Fruit fly (Drosophila melanogaster) whole organism, embryonic: Measurements from ENCODE around the gene CG14079.

ENCODE experiments used
- Bteb2 ChIP-seq: fragments of 200-800 bp; sonication (Bioruptor generic); optimal IDR thresholded peaks from 2 replicates; lab custom pipeline; 2016; ENCODE audit warnings: missing biosample characterization, missing genetic modification characterization
- CG11560 ChIP-seq: fragments of 200-800 bp; sonication (Bioruptor generic); IDR thresholded peaks from 3 replicates; pipeline ENCODE4 v1.3.6; 2022; ENCODE audit warnings: missing biosample characterization, missing genetic modification characterization
- CG11696 ChIP-seq: fragments of 200-800 bp; sonication (Bioruptor generic); IDR thresholded peaks from 2 replicates; pipeline ENCODE4 v1.3.6; 2022; ENCODE audit warnings: missing biosample characterization, missing genetic modification characterization
- CG12942 ChIP-seq: fragments of 200-800 bp; sonication (Bioruptor generic); optimal IDR thresholded peaks from 3 replicates; lab custom pipeline; 2016; ENCODE audit warnings: missing biosample characterization, missing genetic modification characterization
- CG13624 ChIP-seq: fragments of 200-800 bp; sonication (Bioruptor generic); optimal IDR thresholded peaks from 2 replicates; lab custom pipeline; 2016; ENCODE audit warnings: missing biosample characterization, missing genetic modification characterization
- CG13894 ChIP-seq: fragments of 200-800 bp; sonication (Bioruptor generic); optimal IDR thresholded peaks from 3 replicates; lab custom pipeline; 2018; ENCODE audit warnings: missing biosample characterization, mild to moderate bottlenecking, missing genetic modification characterization, moderate library complexity
- CG15514 ChIP-seq: fragments of 200-800 bp; sonication (Bioruptor generic); optimal IDR thresholded peaks from 3 replicates; lab custom pipeline; 2017; ENCODE audit warnings: missing biosample characterization, missing genetic modification characterization, mild to moderate bottlenecking, moderate library complexity, missing genetic modification reagents
- CG17829 ChIP-seq: fragments of 200-800 bp; optimal IDR thresholded peaks from 2 replicates; lab custom pipeline; 2019; ENCODE audit warnings: missing biosample characterization, mild to moderate bottlenecking, missing genetic modification characterization, moderate library complexity
- CG18764 ChIP-seq: fragments of 200-800 bp; sonication (Bioruptor generic); optimal IDR thresholded peaks from 3 replicates; lab custom pipeline; 2016; ENCODE audit warnings: missing biosample characterization, missing genetic modification characterization
- CG2202 ChIP-seq: fragments of 200-800 bp; sonication (Bioruptor generic); optimal IDR thresholded peaks from 2 replicates; lab custom pipeline; 2018; ENCODE audit warnings: missing biosample characterization, mild to moderate bottlenecking, missing genetic modification characterization
- CG2889 ChIP-seq: fragments of 200-800 bp; sonication (Bioruptor generic); IDR thresholded peaks from 3 replicates; pipeline ENCODE4 v1.3.6; 2022; ENCODE audit warnings: missing biosample characterization, missing genetic modification characterization
- CG31365 ChIP-seq: fragments of 200-800 bp; sonication (Bioruptor generic); optimal IDR thresholded peaks from 2 replicates; lab custom pipeline; 2018; ENCODE audit warnings: missing biosample characterization, mild to moderate bottlenecking, missing genetic modification characterization
- CG3407 ChIP-seq: fragments of 200-800 bp; sonication (Bioruptor generic); optimal IDR thresholded peaks from 2 replicates; lab custom pipeline; 2018; ENCODE audit warnings: missing biosample characterization, mild to moderate bottlenecking, missing genetic modification characterization
- CG4328 ChIP-seq: fragments of 200-800 bp; sonication (Bioruptor generic); optimal IDR thresholded peaks from 3 replicates; lab custom pipeline; 2017; ENCODE audit warnings: missing biosample characterization, missing genetic modification reagents, missing genetic modification characterization
- CG4730 ChIP-seq: fragments of 200-800 bp; sonication (Bioruptor generic); IDR thresholded peaks from 2 replicates; pipeline ENCODE4 v1.3.6; 2022; ENCODE audit warnings: missing biosample characterization, missing genetic modification characterization
- CG9727 ChIP-seq: fragments of 200-800 bp; sonication (Bioruptor generic); optimal IDR thresholded peaks from 3 replicates; lab custom pipeline; 2017; ENCODE audit warnings: missing biosample characterization, mild to moderate bottlenecking, missing genetic modification characterization
- CG9817 ChIP-seq: fragments of 200-800 bp; sonication (Bioruptor generic); optimal IDR thresholded peaks from 2 replicates; lab custom pipeline; 2018; ENCODE audit warnings: missing biosample characterization, mild to moderate bottlenecking, missing genetic modification characterization, moderate library complexity
- CG9932 ChIP-seq: fragments of 200-800 bp; sonication (Bioruptor generic); IDR thresholded peaks from 2 replicates; pipeline ENCODE4 v1.3.6; 2022; ENCODE audit warnings: missing biosample characterization, missing genetic modification characterization
- ERR ChIP-seq: fragments of 200-800 bp; sonication (Bioruptor generic); optimal IDR thresholded peaks from 2 replicates; lab custom pipeline; 2016; ENCODE audit warnings: missing biosample characterization, missing genetic modification characterization
- Ets65A ChIP-seq: fragments of 200-800 bp; sonication (Bioruptor generic); peaks from one replicate; lab custom pipeline; 2016; ENCODE audit warnings: missing biosample characterization, missing genetic modification characterization
- Ets97D ChIP-seq: fragments of 200-800 bp; sonication (Bioruptor generic); optimal IDR thresholded peaks from 3 replicates; lab custom pipeline; 2016; ENCODE audit warnings: missing biosample characterization, missing genetic modification characterization
- HLH4C ChIP-seq: fragments of 200-800 bp; sonication (Bioruptor generic); IDR thresholded peaks from 3 replicates; pipeline ENCODE4 v1.3.6; 2022; ENCODE audit warnings: missing biosample characterization, missing genetic modification characterization; ENCODE audit not compliant: partially characterized antibody
- Hmr ChIP-seq: fragments of 200-800 bp; sonication (Bioruptor generic); optimal IDR thresholded peaks from 3 replicates; lab custom pipeline; 2017; ENCODE audit warnings: mild to moderate bottlenecking, missing biosample characterization, missing genetic modification reagents, missing genetic modification characterization
- Hmx ChIP-seq: fragments of 200-800 bp; sonication (Bioruptor generic); optimal IDR thresholded peaks from 2 replicates; lab custom pipeline; 2016; ENCODE audit warnings: missing biosample characterization, missing genetic modification characterization
- Hr78 ChIP-seq, 2 experiments: fragments of 200-800 bp in 1 of 2; fragments of >200 bp in 1 of 2; sonication (Bioruptor generic) in 1 of 2; optimal IDR thresholded peaks; 2 replicates each; lab custom pipeline; 2017 to 2019; ENCODE audit warnings: missing biosample characterization in 2 of 2, missing genetic modification characterization in 2 of 2, mild to moderate bottlenecking in 1 of 2, moderate library complexity in 1 of 2
- Nf-YC ChIP-seq: fragments of 200-800 bp; optimal IDR thresholded peaks from 3 replicates; lab custom pipeline; 2019; ENCODE audit warnings: missing biosample characterization, mild to moderate bottlenecking, missing genetic modification characterization, moderate library complexity
- Spps ChIP-seq: fragments of 200-800 bp; sonication (Bioruptor generic); optimal IDR thresholded peaks from 2 replicates; lab custom pipeline; 2018; ENCODE audit warnings: missing biosample characterization, mild to moderate bottlenecking, missing genetic modification characterization
- bbx ChIP-seq: fragments of 200-800 bp; sonication (Bioruptor generic); IDR thresholded peaks from 2 replicates; pipeline ENCODE4 v1.3.6; 2022; ENCODE audit warnings: missing biosample characterization, missing genetic modification characterization; ENCODE audit not compliant: partially characterized antibody
- chinmo ChIP-seq: fragments of 200-800 bp; sonication (Bioruptor generic); IDR thresholded peaks from 4 replicates; pipeline ENCODE4 v1.3.6; 2022; ENCODE audit warnings: missing biosample characterization, missing genetic modification characterization; ENCODE audit not compliant: partially characterized antibody
- crol ChIP-seq: fragments of 200-800 bp; sonication (Bioruptor generic); IDR thresholded peaks from 2 replicates; pipeline ENCODE4 v1.3.6; 2022; ENCODE audit warnings: missing biosample characterization, missing genetic modification characterization
- jing ChIP-seq: fragments of 200-800 bp; sonication (Bioruptor generic); optimal IDR thresholded peaks from 2 replicates; lab custom pipeline; 2018; ENCODE audit warnings: missing biosample characterization, mild to moderate bottlenecking, missing genetic modification characterization
- kni ChIP-seq: fragments of 200-800 bp; sonication (Bioruptor generic); optimal IDR thresholded peaks from 3 replicates; lab custom pipeline; 2017; ENCODE audit warnings: mild to moderate bottlenecking, missing biosample characterization, missing genetic modification reagents, missing genetic modification characterization
- knrl ChIP-seq: fragments of 200-800 bp; sonication (Bioruptor generic); IDR thresholded peaks from 3 replicates; pipeline ENCODE4 v1.3.6; 2022; ENCODE audit warnings: missing biosample characterization, missing genetic modification characterization; ENCODE audit not compliant: partially characterized antibody
- lab ChIP-seq: fragments of 200-800 bp; sonication (Bioruptor generic); optimal IDR thresholded peaks from 3 replicates; lab custom pipeline; 2017; ENCODE audit warnings: missing biosample characterization, missing genetic modification characterization, mild to moderate bottlenecking, moderate library complexity, missing genetic modification reagents
- lola ChIP-seq, 3 experiments: fragments of >200 bp in 2 of 3; fragments of 200-800 bp in 1 of 3; sonication (Bioruptor generic) in 1 of 3; optimal IDR thresholded peaks; 2 replicates each; lab custom pipeline; 2017 to 2019; ENCODE audit warnings: missing biosample characterization in 3 of 3, missing genetic modification characterization in 3 of 3, mild to moderate bottlenecking in 1 of 3, moderate library complexity in 1 of 3
- mld ChIP-seq: fragments of 200-800 bp; sonication (Bioruptor generic); IDR thresholded peaks from 3 replicates; pipeline ENCODE4 v1.3.6; 2022; ENCODE audit warnings: missing biosample characterization, missing genetic modification characterization; ENCODE audit not compliant: partially characterized antibody
- nerfin-2 ChIP-seq: fragments of 200-800 bp; sonication (Bioruptor generic); IDR thresholded peaks from 2 replicates; pipeline ENCODE4 v1.3.6; 2022; ENCODE audit warnings: missing biosample characterization, missing genetic modification characterization; ENCODE audit not compliant: partially characterized antibody
- psq ChIP-seq: fragments of 200-800 bp; sonication (Bioruptor generic); optimal IDR thresholded peaks from 2 replicates; lab custom pipeline; 2017; ENCODE audit warnings: missing biosample characterization, missing genetic modification characterization
- pzg ChIP-seq: fragments of 200-800 bp; sonication (Bioruptor generic); optimal IDR thresholded peaks from 3 replicates; lab custom pipeline; 2018; ENCODE audit warnings: missing biosample characterization, mild to moderate bottlenecking, missing genetic modification characterization, moderate library complexity
- rib ChIP-seq: fragments of 200-800 bp; sonication (Bioruptor generic); IDR thresholded peaks from 2 replicates; pipeline ENCODE4 v1.3.6; 2022; ENCODE audit warnings: missing biosample characterization, missing genetic modification characterization
- row ChIP-seq: fragments of 200-800 bp; sonication (Bioruptor generic); IDR thresholded peaks from 3 replicates; pipeline ENCODE4 v1.3.6; 2022; ENCODE audit warnings: missing biosample characterization, missing genetic modification characterization
- tio ChIP-seq: fragments of 200-800 bp; sonication (Bioruptor generic); optimal IDR thresholded peaks from 2 replicates; lab custom pipeline; 2017; ENCODE audit warnings: missing biosample characterization, missing genetic modification characterization, inconsistent platforms
- yki ChIP-seq: fragments of >200 bp; optimal IDR thresholded peaks from 3 replicates; lab custom pipeline; 2018
- zen ChIP-seq: fragments of 200-800 bp; sonication (Bioruptor generic); optimal IDR thresholded peaks from 3 replicates; lab custom pipeline; 2018; ENCODE audit warnings: missing biosample characterization, mild to moderate bottlenecking, missing genetic modification characterization, moderate library complexity
- zfh2 ChIP-seq: fragments of 200-800 bp; sonication (Bioruptor generic); optimal IDR thresholded peaks from 2 replicates; lab custom pipeline; 2016; ENCODE audit warnings: missing biosample characterization, missing genetic modification characterization

Gene CG14079

DNA sequence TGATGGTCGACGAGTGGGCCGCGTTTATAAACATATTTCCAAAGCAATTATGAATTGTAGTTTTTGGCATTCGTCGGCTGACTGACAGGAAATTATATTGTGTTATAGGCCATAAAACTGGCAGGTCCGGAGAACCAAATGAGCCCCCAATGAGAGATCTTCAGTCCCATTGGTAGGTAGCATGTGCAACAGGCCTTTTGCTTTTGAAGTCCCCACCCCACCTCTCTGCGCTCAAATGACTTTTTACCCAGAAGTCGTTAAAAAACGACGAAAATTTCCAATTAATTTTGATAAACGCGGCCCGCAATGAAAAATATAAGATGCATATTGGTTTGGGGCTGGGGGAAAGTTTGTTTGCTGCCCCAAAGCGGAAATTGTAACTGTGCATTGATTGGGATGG lies 49.5 kb upstream of the CG14079 start (continued):
- TF ChIP-seq CG2889 (no peak), CG2202 (tag; lab: Kevin White, UChicago) (no peak), CG9817 (tag; lab: Kevin White, UChicago) (no peak), CG13894 (tag; lab: Kevin White, UChicago) (no peak), CG31365 (tag; lab: Kevin White, UChicago) (no peak), psq (GFP tag; lab: Kevin White, UChicago) (no peak), lola (GFP tag; optimal IDR thresholded peaks at IDR 0.05; lab: Kevin White, UChicago) (no peak), Hr78 (GFP tag; optimal IDR thresholded peaks at IDR 0.05; lab: Kevin White, UChicago) (no peak), CG15514 (GFP tag; lab: Kevin White, UChicago) (no peak), knrl (no peak), zen (tag; lab: Kevin White, UChicago) (no peak), chinmo (GFP tag; lab: Robert Waterston, UW) (0 out of 4 replicates have a peak, but pooled peaks have one; percentile 37), nerfin-2 (GFP tag; lab: Robert Waterston, UW) (no peak), CG12942 (GFP tag; lab: Kevin White, UChicago) (no peak), CG18764 (GFP tag; lab: Kevin White, UChicago) (no peak), HLH4C (GFP tag; lab: Robert Waterston, UW) (no peak), CG4730 (no peak), CG4328 (peak; percentile 21), CG9932 (GFP tag; lab: Robert Waterston, UW) (0 out of 2 replicates have a peak, but pooled peaks have one; percentile 5), jing (no peak), Ets65A (GFP tag; lab: Kevin White, UChicago) (peak; percentile 65), Spps (tag; lab: Kevin White, UChicago) (no peak), lab (GFP tag; lab: Kevin White, UChicago) (no peak), Ets97D (no peak), yki (lab: Kevin White, UChicago) (no peak), CG3407 (GFP tag; lab: Kevin White, UChicago) (no peak), Nf-YC (tag; lab: Kevin White, UChicago) (no peak), CG11696 (GFP tag; lab: Robert Waterston, UW) (no peak), CG9727 (no peak), row (no peak), pzg (no peak), rib (GFP tag; lab: Robert Waterston, UW) (no peak), zfh2 (no peak), ERR (GFP tag; lab: Kevin White, UChicago) (no peak), kni (GFP tag; lab: Kevin White, UChicago) (peak; percentile 71), CG17829 (tag; lab: Kevin White, UChicago) (no peak), Bteb2 (GFP tag; lab: Kevin White, UChicago) (no peak), CG13624 (GFP tag; lab: Kevin White, UChicago) (no peak), mld (GFP tag; lab: Robert Waterston, UW) (no peak), bbx (GFP tag; lab: Robert Waterston, UW) (no peak), Hmx (no peak), CG11560 (no peak), Hmr (GFP tag; lab: Kevin White, UChicago) (no peak), tio (GFP tag; lab: Kevin White, UChicago) (no peak), crol (peak; percentile 34; the same call in 1 of the 2 replicates)
